Worm (Caenorhabditis elegans): ENCODE measurements around the gene F53C3.11.

The F53C3.11 gene

DNA sequence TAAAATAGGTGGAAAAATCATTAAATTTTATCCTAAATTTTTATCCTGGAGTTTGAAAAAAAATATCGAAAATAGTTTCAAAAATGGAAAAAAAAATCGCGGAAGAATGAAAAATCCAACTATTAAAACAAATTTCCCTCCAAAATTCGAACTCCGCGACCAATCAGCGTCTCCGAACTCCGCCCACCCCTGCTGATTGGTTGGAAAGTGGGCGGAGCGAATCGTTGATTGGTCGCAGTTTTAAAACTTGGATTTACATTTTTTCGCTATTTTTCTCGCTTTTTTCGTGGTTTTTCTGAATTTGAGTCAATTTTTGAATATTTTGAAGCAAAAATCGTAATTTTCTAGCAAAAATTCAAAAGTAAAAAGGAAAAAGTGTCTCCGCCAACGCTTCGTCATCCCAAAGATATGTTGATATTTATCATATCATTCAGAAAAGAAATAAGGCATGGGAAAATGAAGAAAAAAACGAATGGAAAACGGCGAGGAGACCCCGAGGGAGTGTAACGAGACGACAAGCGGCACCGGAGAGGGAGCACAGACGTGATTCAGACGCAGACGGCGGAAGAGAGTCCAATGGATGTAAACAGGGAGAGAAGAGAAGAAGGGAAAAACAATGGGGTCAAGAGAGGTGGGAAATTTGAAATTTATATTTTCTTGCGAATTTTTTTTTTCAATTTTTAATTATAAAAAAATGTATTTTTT, 24.1 kb upstream of the F53C3.11 start (continued):
- TF ChIP-seq nhr-11 (tag; optimal IDR thresholded peaks at IDR 0.05) (no peak), snu-23 (GFP tag; optimal IDR thresholded peaks at IDR 0.05) (peak; percentile 59), rnt-1 (tag; optimal IDR thresholded peaks at IDR 0.05) (no peak), sox-4 (tag; optimal IDR thresholded peaks at IDR 0.05) (no peak), mep-1 (tag; optimal IDR thresholded peaks at IDR 0.05) (peak; percentile 21), ceh-88 (GFP tag; IDR thresholded peaks at IDR 0.05) (no peak), ceh-90 (tag; optimal IDR thresholded peaks at IDR 0.05) (no peak), alr-1 (tag; optimal IDR thresholded peaks at IDR 0.05; ENCODE audit: borderline replicate concordance) (no peak), tlp-1 (tag; optimal IDR thresholded peaks at IDR 0.05) (no peak), pag-3 (tag; optimal IDR thresholded peaks at IDR 0.05; ENCODE audit: borderline replicate concordance, insufficient read depth) (no peak), lin-13 (GFP tag; optimal IDR thresholded peaks at IDR 0.05) (peak; percentile 5), elt-2 (tag; optimal IDR thresholded peaks at IDR 0.05) (no peak), nhr-71 (tag; optimal IDR thresholded peaks at IDR 0.05) (peak; percentile 73), lin-35 (GFP tag; optimal IDR thresholded peaks at IDR 0.05) (peak; percentile 38 to 74), hpl-2 (GFP tag; optimal IDR thresholded peaks at IDR 0.05) (no peak), nhr-19 (GFP tag; conservative IDR thresholded peaks at IDR 0.05) (0 out of 2 replicates have a peak, but pooled peaks have one; percentile 4), lin-14 (GFP tag; optimal IDR thresholded peaks at IDR 0.05) (peak; percentile 83), dpl-1 (GFP tag; optimal IDR thresholded peaks at IDR 0.05) (peak; percentile 39 to 70 (median 65)), ces-1 (GFP tag; optimal IDR thresholded peaks at IDR 0.05) (no peak), Y116A8C.19 (tag; optimal IDR thresholded peaks at IDR 0.05; ENCODE audit: borderline replicate concordance) (no peak), ama-1 (optimal IDR thresholded peaks at IDR 0.05) (no peak), ztf-4 (tag; optimal IDR thresholded peaks at IDR 0.05) (no peak)

DNA sequence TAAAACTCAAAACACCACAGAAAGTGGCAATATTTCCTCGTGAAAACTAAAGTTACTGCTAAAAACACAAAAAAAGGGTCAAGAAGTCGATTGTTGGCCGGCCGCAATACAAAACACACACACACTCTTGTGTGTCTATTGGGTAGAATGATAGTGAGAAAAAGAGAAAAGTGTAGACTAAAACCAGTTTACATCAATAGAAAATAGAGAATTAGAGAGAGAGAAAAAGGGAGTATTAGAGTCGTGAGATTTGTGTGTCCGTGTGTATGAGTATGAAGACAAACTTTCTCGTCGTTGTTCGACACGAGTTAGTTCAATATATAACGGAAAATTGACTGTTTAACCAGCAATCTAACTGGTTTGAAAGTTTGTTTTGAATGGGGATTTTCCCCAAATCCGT, 22.9 kb upstream of the F53C3.11 start:
- TF ChIP-seq blmp-1 (tag; optimal IDR thresholded peaks at IDR 0.05) (peak; percentile 80), C34B4.2 (tag; optimal IDR thresholded peaks at IDR 0.05) (no peak), ztf-11 (tag; optimal IDR thresholded peaks at IDR 0.05) (no peak), lin-35 (GFP tag; optimal IDR thresholded peaks at IDR 0.05) (peak; percentile 10 to 69), snpc-4 (tag; optimal IDR thresholded peaks at IDR 0.05) (no peak), zip-4 (GFP tag; optimal IDR thresholded peaks at IDR 0.05) (no peak), dpl-1 (GFP tag; optimal IDR thresholded peaks at IDR 0.05) (peak in 2 of 3 experiments; percentile 26 to 48), swsn-7 (tag; optimal IDR thresholded peaks at IDR 0.05) (no peak), pqm-1 (tag; optimal IDR thresholded peaks at IDR 0.05) (no peak), elt-3 (tag; optimal IDR thresholded peaks at IDR 0.05) (peak in 2 of 6 experiments; percentile 9 to 33), lsy-2 (tag; optimal IDR thresholded peaks at IDR 0.05) (peak; percentile 7 to 61), ets-5 (GFP tag; IDR thresholded peaks at IDR 0.05) (no peak), egl-27 (tag; optimal IDR thresholded peaks at IDR 0.05) (no peak), nhr-11 (tag; optimal IDR thresholded peaks at IDR 0.05) (no peak), grh-1 (GFP tag; IDR thresholded peaks at IDR 0.05) (peak; percentile 85), nhr-90 (tag; optimal IDR thresholded peaks at IDR 0.05; ENCODE audit: poor library complexity) (peak; percentile 12), lir-3 (tag; optimal IDR thresholded peaks at IDR 0.05; ENCODE audit: poor library complexity) (no peak), hlh-17 (GFP tag; optimal IDR thresholded peaks at IDR 0.05; ENCODE audit: borderline replicate concordance) (no peak), ztf-4 (tag; optimal IDR thresholded peaks at IDR 0.05) (no peak), mep-1 (tag; optimal IDR thresholded peaks at IDR 0.05) (peak; percentile 54), skn-1 (tag; optimal IDR thresholded peaks at IDR 0.05) (peak; percentile 41), unc-130 (tag; optimal IDR thresholded peaks at IDR 0.05) (no peak), Y116A8C.19 (tag; optimal IDR thresholded peaks at IDR 0.05; ENCODE audit: borderline replicate concordance) (no peak), C16A3.4 (tag; optimal IDR thresholded peaks at IDR 0.05) (peak; percentile 38), snu-23 (GFP tag; optimal IDR thresholded peaks at IDR 0.05) (peak; percentile 71), jun-1 (tag; optimal IDR thresholded peaks at IDR 0.05) (no peak), efl-1 (optimal IDR thresholded peaks at IDR 0.05) (peak; percentile 6 to 36), efl-1 (GFP tag; optimal IDR thresholded peaks at IDR 0.05 in 1 of 2) (peak; percentile 7 to 81), fkh-8 (tag; optimal IDR thresholded peaks at IDR 0.05) (no peak), tbx-2 (tag; optimal IDR thresholded peaks at IDR 0.05) (peak; percentile 47), ceh-82 (tag; optimal IDR thresholded peaks at IDR 0.05) (peak in 1 of 3 experiments; percentile 6), nhr-71 (tag; optimal IDR thresholded peaks at IDR 0.05) (peak; percentile 60), fos-1 (tag; optimal IDR thresholded peaks at IDR 0.05) (no peak), nhr-47 (tag; optimal IDR thresholded peaks at IDR 0.05) (no peak), hpl-2 (GFP tag; optimal IDR thresholded peaks at IDR 0.05) (no peak), elt-2 (tag; optimal IDR thresholded peaks at IDR 0.05) (no peak)

Data from whole organism, L1 larva.